Worm (Caenorhabditis elegans) whole organism, dauer: Measurements from ENCODE around the gene K02A6.1.
"Not testable (repeated sequence)": the region's sequence is repeated elsewhere in the genome, so short reads cannot be mapped to it uniquely, and the experiment has no call there.

Source experiments
- unc-62 ChIP-seq: sonication (generic microtip); optimal IDR thresholded peaks from 2 replicates; lab custom pipeline; 2017; ENCODE audit warnings: missing biosample characterization, missing genetic modification reagents, missing genetic modification characterization

K02A6.1 gene

ce11 chrX:8219428-8219827 is at the start of gene K02A6.1:
Gene K02A6.1 (plus strand): TSS chrX:8219728.
- no peak for TF ChIP-seq unc-62

ce11 chrX:8173610-8174009 is 45.9 kb upstream of the K02A6.1 start, which contains the start of gene C17H11.1:
Gene C17H11.1 (plus strand): TSS chrX:8173910.
- no peak for TF ChIP-seq unc-62

- not testable (repeated sequence) for TF ChIP-seq unc-62
Measured at ce11 chrX:8181590-8182311, 37.8 kb upstream of the K02A6.1 start, which contains the start of gene C17H11.4. Gene C17H11.4 (minus strand): TSS chrX:8181640.

ce11 chrX:8185037-8185436 is 34.5 kb upstream of the K02A6.1 start, which contains the start of gene C17H11.5:
Gene C17H11.5 (minus strand): TSS chrX:8185137.
- no peak for TF ChIP-seq unc-62

ce11 chrX:8193213-8193612 is 26.3 kb upstream of the K02A6.1 start:
- TF ChIP-seq unc-62 = no peak

ce11 chrX:8200206-8200605 is 19.3 kb upstream of the K02A6.1 start:
- no peak for TF ChIP-seq unc-62

- no peak for TF ChIP-seq unc-62
Measured at ce11 chrX:8201210-8201609, 18.3 kb upstream of the K02A6.1 start.

ce11 chrX:8203684-8204083 is 15.8 kb upstream of the K02A6.1 start, which contains the start of gene C17H11.6:
Gene C17H11.6 (minus strand): TSS chrX:8203784.
- no peak for TF ChIP-seq unc-62

- no peak for TF ChIP-seq unc-62
Measured at ce11 chrX:8204475-8204874, 15.1 kb upstream of the K02A6.1 start.

- no peak for TF ChIP-seq unc-62
Measured at ce11 chrX:8205919-8206318, 13.6 kb upstream of the K02A6.1 start.

ce11 chrX:8210999-8211398 is 8.5 kb upstream of the K02A6.1 start, which contains the start of gene cdd-1:
Gene cdd-1 (minus strand): TSS chrX:8211149.
- no peak for TF ChIP-seq unc-62

ce11 chrX:8214424-8215115 is 5.0 kb upstream of the K02A6.1 start, which contains the start of gene C47D2.1:
Gene C47D2.1 (plus strand): TSS chrX:8215065.
- no peak for TF ChIP-seq unc-62

- no peak for TF ChIP-seq unc-62
Measured at ce11 chrX:8216957-8217356, 2.6 kb upstream of the K02A6.1 start.

- TF ChIP-seq unc-62 = no peak
Measured at ce11 chrX:8218653-8219052, 875 bp upstream of the K02A6.1 start, which contains the start of gene K02A6.4. Gene K02A6.4 (minus strand): TSS chrX:8218753.

ce11 chrX:8224916-8225315 is 5.4 kb downstream of the K02A6.1 start, which contains the start of gene K02A6.2:
Gene K02A6.2 (minus strand): TSS chrX:8225016.
- TF ChIP-seq unc-62 = no peak

ce11 chrX:8229221-8229620 is 9.7 kb downstream of the K02A6.1 start:
- TF ChIP-seq unc-62 = no peak

ce11 chrX:8230579-8230978 is 11.1 kb downstream of the K02A6.1 start:
- no peak for TF ChIP-seq unc-62

ce11 chrX:8231858-8232257 is 12.3 kb downstream of the K02A6.1 start, which contains the start of gene K02A6.3:
Gene K02A6.3 (minus strand): TSS chrX:8231931.
- TF ChIP-seq unc-62 = no peak
